Fruit fly (Drosophila melanogaster): Measurements from ENCODE around the gene Usp39.

Usp39 gene

dm6 chrX:18863748-18864482 is 5.9 kb downstream of the Usp39 start, which contains the start of the genes CG7326 and Dora (continued):
- no peak for TF ChIP-seq Elba2 (GFP tag; optimal IDR thresholded peaks at IDR 0.05)
- no peak for TF ChIP-seq CG7987 (GFP tag; optimal IDR thresholded peaks at IDR 0.05)
- peak; percentile 8 for TF ChIP-seq NC2β (GFP tag; optimal IDR thresholded peaks at IDR 0.05)
- peak; percentile 16 for TF ChIP-seq HmgD (GFP tag; optimal IDR thresholded peaks at IDR 0.05)
- TF ChIP-seq CG32532 (GFP tag; IDR thresholded peaks at IDR 0.05) = 0 out of 2 replicates have a peak, but pooled peaks have one; percentile 6
- no peak for TF ChIP-seq bsh (GFP tag; optimal IDR thresholded peaks at IDR 0.05)
- peak; percentile 80 for TF ChIP-seq MESR4 (GFP tag; optimal IDR thresholded peaks at IDR 0.05)
- TF ChIP-seq Myb (GFP tag; optimal IDR thresholded peaks at IDR 0.05) = peak; percentile 56
- TF ChIP-seq amos (GFP tag; IDR thresholded peaks at IDR 0.05; ENCODE audit: partially characterized antibody) = peak; percentile 93
- peak; percentile 48 for TF ChIP-seq CG10267 (tag; optimal IDR thresholded peaks at IDR 0.05)
- TF ChIP-seq CG8281 (tag; optimal IDR thresholded peaks at IDR 0.05) = peak; percentile 5
- TF ChIP-seq CG1603 (tag; optimal IDR thresholded peaks at IDR 0.05) = peak; percentile 74
- peak; percentile 60 for TF ChIP-seq CG8924 (tag; optimal IDR thresholded peaks at IDR 0.05)
- no peak for TF ChIP-seq CG6689 (GFP tag; IDR thresholded peaks at IDR 0.05)
- TF ChIP-seq sob (GFP tag; IDR thresholded peaks at IDR 0.05) = peak; percentile 26; the same call in 1 of the 2 replicates
- TF ChIP-seq CG2120 (GFP tag; optimal IDR thresholded peaks at IDR 0.05) = peak; percentile 25
- TF ChIP-seq Antp (GFP tag; optimal IDR thresholded peaks at IDR 0.05) = no peak
- TF ChIP-seq CG6854 (GFP tag; optimal IDR thresholded peaks at IDR 0.05) = peak; percentile 21
- TF ChIP-seq vnd (GFP tag; IDR thresholded peaks at IDR 0.05; ENCODE audit: partially characterized antibody) = peak; percentile 84
- TF ChIP-seq scrt (GFP tag; optimal IDR thresholded peaks at IDR 0.05) = peak; percentile 25
- TF ChIP-seq E2f2 (GFP tag; IDR thresholded peaks at IDR 0.05) = peak; percentile 55
- TF ChIP-seq Pdp1 (GFP tag; optimal IDR thresholded peaks at IDR 0.05) = peak in 1 of 2 experiments; percentile 4
- TF ChIP-seq unc-4 (GFP tag; IDR thresholded peaks at IDR 0.05; ENCODE audit: partially characterized antibody) = peak; percentile 92
- peak; percentile 96 for TF ChIP-seq CG13287 (GFP tag; IDR thresholded peaks at IDR 0.05; ENCODE audit: partially characterized antibody)
- TF ChIP-seq cg (GFP tag; optimal IDR thresholded peaks at IDR 0.05) = peak; percentile 100
- peak; percentile 54 for TF ChIP-seq CG4617 (GFP tag; optimal IDR thresholded peaks at IDR 0.05; ENCODE audit: borderline replicate concordance)
- TF ChIP-seq CG12155 (GFP tag; optimal IDR thresholded peaks at IDR 0.05) = peak; percentile 28
- peak; percentile 54; the same call in 2 of the 3 replicates for TF ChIP-seq ci (GFP tag; IDR thresholded peaks at IDR 0.05)
- TF ChIP-seq Dll (GFP tag; IDR thresholded peaks at IDR 0.05; ENCODE audit: partially characterized antibody) = peak; percentile 87
- no peak for TF ChIP-seq tio (GFP tag; optimal IDR thresholded peaks at IDR 0.05)
- peak; percentile 87 for TF ChIP-seq Scr (GFP tag; IDR thresholded peaks at IDR 0.05; ENCODE audit: partially characterized antibody)
- TF ChIP-seq CG13624 (GFP tag; optimal IDR thresholded peaks at IDR 0.05) = peak; percentile 37
- peak; percentile 93 for TF ChIP-seq bbx (GFP tag; IDR thresholded peaks at IDR 0.05; ENCODE audit: partially characterized antibody)
- peak; percentile 99 for TF ChIP-seq CG11560 (tag; IDR thresholded peaks at IDR 0.05)
- peak; percentile 20 for TF ChIP-seq CG3163 (GFP tag; optimal IDR thresholded peaks at IDR 0.05)
- TF ChIP-seq insv (GFP tag; optimal IDR thresholded peaks at IDR 0.05) = no peak
- TF ChIP-seq CG30020 (tag; optimal IDR thresholded peaks at IDR 0.05) = peak; percentile 49
- peak; percentile 63 for TF ChIP-seq trem (tag; optimal IDR thresholded peaks at IDR 0.05)
- peak; percentile 55 for TF ChIP-seq Hmr (GFP tag; optimal IDR thresholded peaks at IDR 0.05)
